Worm (Caenorhabditis elegans): ENCODE data around the gene Y113G7A.12.

The Y113G7A.12 gene

DNA sequence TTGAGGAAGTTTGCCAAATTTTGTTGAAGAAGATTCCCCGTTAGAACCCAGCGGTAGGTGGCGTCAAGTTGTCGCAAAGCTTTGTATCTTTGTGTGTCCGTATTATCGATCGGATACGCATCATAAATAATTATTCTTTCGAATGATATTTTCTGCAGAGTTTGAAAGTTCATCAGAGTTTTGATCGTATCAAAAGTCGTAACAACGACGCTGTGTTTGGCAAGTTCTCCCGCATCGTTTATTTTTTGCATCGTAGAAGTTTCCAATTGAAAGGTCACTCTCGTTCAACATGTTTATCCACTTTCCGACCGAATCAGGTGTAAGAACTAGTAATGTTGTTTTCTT is 20.7 kb downstream of the Y113G7A.12 start:
- TF ChIP-seq hmg-20 (GFP tag; IDR thresholded peaks at IDR 0.05) (0 out of 2 replicates have a peak, but pooled peaks have one; percentile 7), Y67H2A.10 (GFP tag; conservative IDR thresholded peaks at IDR 0.05) (no peak), B0035.1 (tag; optimal IDR thresholded peaks at IDR 0.05) (no peak), xnd-1 (tag; optimal IDR thresholded peaks at IDR 0.05) (no peak), ceh-40 (GFP tag; IDR thresholded peaks at IDR 0.05) (0 out of 2 replicates have a peak, but pooled peaks have one; percentile 11), ztf-26 (tag; optimal IDR thresholded peaks at IDR 0.05) (no peak), snpc-1.1 (tag; optimal IDR thresholded peaks at IDR 0.05; ENCODE audit: insufficient read depth) (no peak), sdz-38 (tag; optimal IDR thresholded peaks at IDR 0.05) (no peak), dox-1 (GFP tag; IDR thresholded peaks at IDR 0.05) (peak; percentile 42; the same call in 1 of the 2 replicates), bed-1 (GFP tag; IDR thresholded peaks at IDR 0.05) (no peak), ceh-79 (tag; optimal IDR thresholded peaks at IDR 0.05) (no peak), chd-7 (tag; optimal IDR thresholded peaks at IDR 0.05) (no peak), C06A6.2 (GFP tag; conservative IDR thresholded peaks at IDR 0.05) (peak; percentile 41; the same call in 1 of the 2 replicates), ama-1 (optimal IDR thresholded peaks at IDR 0.05) (peak; percentile 76), ama-1 (GFP tag; optimal IDR thresholded peaks at IDR 0.05) (no peak), Y95B8A.8 (GFP tag; IDR thresholded peaks at IDR 0.05) (peak; percentile 69), zim-3 (tag; optimal IDR thresholded peaks at IDR 0.05) (peak; percentile 8), B0336.3 (GFP tag; IDR thresholded peaks at IDR 0.05) (peak; percentile 6; the same call in 1 of the 2 replicates), madf-8 (GFP tag; conservative IDR thresholded peaks at IDR 0.05) (no peak), nfyb-1 (GFP tag; IDR thresholded peaks at IDR 0.05) (no peak), ekl-4 (GFP tag; IDR thresholded peaks at IDR 0.05) (0 out of 2 replicates have a peak, but pooled peaks have one; percentile 20), pbrm-1 (GFP tag; IDR thresholded peaks at IDR 0.05) (no peak; the same call in 1 of the 2 replicates), lin-35 (GFP tag; optimal IDR thresholded peaks at IDR 0.05) (no peak), gei-17 (GFP tag; optimal IDR thresholded peaks at IDR 0.05) (no peak), Y53G8AR.9 (GFP tag; conservative IDR thresholded peaks at IDR 0.05) (peak; percentile 87), K11D2.4 (GFP tag; IDR thresholded peaks at IDR 0.05) (0 out of 2 replicates have a peak, but pooled peaks have one; percentile 36), lsl-1 (GFP tag; optimal IDR thresholded peaks at IDR 0.05) (no peak), lin-26 (GFP tag; IDR thresholded peaks at IDR 0.05) (no peak), ccch-3 (GFP tag; optimal IDR thresholded peaks at IDR 0.05) (no peak), Y56A3A.18 (GFP tag; IDR thresholded peaks at IDR 0.05) (peak; percentile 7; the same call in 1 of the 2 replicates)

DNA sequence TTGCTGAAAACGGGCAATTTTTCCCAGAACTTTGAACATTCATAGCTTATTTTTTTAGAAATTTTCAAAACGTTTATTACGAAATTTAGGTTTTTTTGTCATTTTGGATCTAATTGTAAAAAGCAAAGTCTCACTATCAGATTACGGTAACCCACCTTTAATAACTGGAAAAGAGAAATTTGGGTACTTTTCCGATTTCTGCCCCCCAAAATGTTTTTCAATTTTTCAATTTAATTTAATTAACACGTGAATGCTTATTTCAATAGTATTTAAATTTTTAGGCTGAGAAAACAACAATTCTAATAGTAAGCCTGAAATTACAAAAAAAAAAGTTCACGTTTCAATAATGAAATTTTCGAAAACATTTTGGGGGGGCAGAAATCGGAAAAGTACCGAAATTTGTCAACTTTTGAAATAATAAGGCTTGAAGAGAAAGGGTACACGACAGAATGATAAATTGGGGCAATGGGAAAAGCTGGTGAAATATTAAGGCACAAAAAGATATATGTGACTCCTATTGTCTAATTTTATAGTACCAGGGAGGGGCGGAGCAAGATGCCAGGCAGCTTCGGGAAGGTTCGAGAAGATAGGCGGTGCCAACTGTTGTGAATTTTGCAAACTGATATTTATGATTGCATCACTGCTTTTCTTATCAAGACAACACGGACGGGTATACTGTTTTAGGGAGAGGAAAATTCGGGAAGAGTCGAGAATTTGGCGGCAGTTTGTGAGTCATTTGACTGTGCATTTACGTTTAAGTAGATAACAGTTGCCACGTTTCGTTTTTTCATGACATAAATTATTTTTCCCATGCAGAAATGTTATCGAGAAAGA is 21.9 kb downstream of the Y113G7A.12 start, which contains the start of gene F19B2.5:
Gene F19B2.5 (minus strand): TSS at position 107 of the 834 bp plus-strand sequence.
- TF ChIP-seq akir-1 (GFP tag; optimal IDR thresholded peaks at IDR 0.05) (peak; percentile 51), madf-10 (tag; optimal IDR thresholded peaks at IDR 0.05) (peak; percentile 70), ama-1 (optimal IDR thresholded peaks at IDR 0.05) (peak; percentile 71), ama-1 (GFP tag; optimal IDR thresholded peaks at IDR 0.05) (no peak), ceh-91 (GFP tag; IDR thresholded peaks at IDR 0.05) (no peak), nfyb-1 (GFP tag; IDR thresholded peaks at IDR 0.05) (peak; percentile 83; the same call in 1 of the 2 replicates), hlh-26 (GFP tag; conservative IDR thresholded peaks at IDR 0.05) (no peak), mcd-1 (GFP tag; IDR thresholded peaks at IDR 0.05) (peak; percentile 41; the same call in 1 of the 2 replicates), nhr-80 (tag; optimal IDR thresholded peaks at IDR 0.05) (peak; percentile 44), T26A5.8 (tag; optimal IDR thresholded peaks at IDR 0.05) (no peak), nhr-179 (tag; optimal IDR thresholded peaks at IDR 0.05) (no peak), ekl-4 (GFP tag; IDR thresholded peaks at IDR 0.05) (0 out of 2 replicates have a peak, but pooled peaks have one; percentile 47), sea-2 (GFP tag; IDR thresholded peaks at IDR 0.05) (0 out of 2 replicates have a peak, but pooled peaks have one; percentile 19), let-526 (GFP tag; IDR thresholded peaks at IDR 0.05) (peak; percentile 36; the same call in 1 of the 2 replicates), dpff-1 (tag; optimal IDR thresholded peaks at IDR 0.05) (peak; percentile 47), F57A8.1 (GFP tag; optimal IDR thresholded peaks at IDR 0.05) (no peak), dpl-1 (GFP tag; optimal IDR thresholded peaks at IDR 0.05) (no peak), lin-54 (GFP tag; optimal IDR thresholded peaks at IDR 0.05) (peak; percentile 34), lsl-1 (GFP tag; optimal IDR thresholded peaks at IDR 0.05) (peak; percentile 16), tbp1 (GFP tag; optimal IDR thresholded peaks at IDR 0.05) (peak; percentile 34), egl-18 (GFP tag; IDR thresholded peaks at IDR 0.05) (no peak), dox-1 (GFP tag; IDR thresholded peaks at IDR 0.05) (peak; percentile 60; the same call in 1 of the 2 replicates), ets-4 (GFP tag; optimal IDR thresholded peaks at IDR 0.05) (peak; percentile 90), zim-3 (tag; optimal IDR thresholded peaks at IDR 0.05) (peak; percentile 56)
